Worm (Caenorhabditis elegans): ENCODE data around the gene tlp-1.

DNA sequence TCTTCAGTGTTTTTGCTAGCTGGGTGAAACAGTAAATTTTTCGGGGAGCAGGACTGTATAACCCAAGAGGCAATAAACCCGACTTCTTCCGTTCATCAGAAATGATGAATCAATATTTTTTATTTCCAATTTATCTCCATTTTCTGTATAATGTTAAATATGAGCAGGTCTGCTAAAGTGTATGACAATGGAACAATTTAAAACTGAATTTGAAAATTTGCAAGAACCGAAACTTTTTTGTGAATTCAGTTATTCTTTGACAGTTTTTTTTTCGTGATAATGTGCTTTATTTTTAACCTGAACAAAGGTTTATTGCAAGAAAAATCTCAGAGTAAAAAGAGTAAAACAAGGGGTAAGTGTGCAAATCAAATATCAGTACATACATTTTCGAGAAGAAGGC, 38.8 kb downstream of the tlp-1 start:
- TF ChIP-seq ztf-29 (GFP tag; IDR thresholded peaks at IDR 0.05), result no peak
- no peak for TF ChIP-seq tab-1 (GFP tag; IDR thresholded peaks at IDR 0.05)
- no peak for TF ChIP-seq ztf-23 (GFP tag; IDR thresholded peaks at IDR 0.05)
- TF ChIP-seq ref-1 (GFP tag; conservative IDR thresholded peaks at IDR 0.05), result no peak
- TF ChIP-seq flt-1 (GFP tag; IDR thresholded peaks at IDR 0.05), result no peak
- TF ChIP-seq klf-2 (GFP tag; conservative IDR thresholded peaks at IDR 0.05), result no peak
- TF ChIP-seq T22C8.4 (GFP tag; IDR thresholded peaks at IDR 0.05), result no peak
- TF ChIP-seq cog-1 (tag; optimal IDR thresholded peaks at IDR 0.05), result no peak
- TF ChIP-seq med-1 (GFP tag; optimal IDR thresholded peaks at IDR 0.05; ENCODE audit: insufficient read depth), result no peak
